Fruit fly (Drosophila melanogaster) whole organism, embryonic: ENCODE results near the gene Hem.
A peak's percentile ranks its signal among the peaks of the same experiment; 100 is the strongest.

Source experiments
- BtbVII ChIP-seq: fragments of 200-800 bp; sonication (Bioruptor generic); optimal IDR thresholded peaks from 3 replicates; lab custom pipeline; 2017; ENCODE audit warnings: missing biosample characterization, mild to moderate bottlenecking, missing genetic modification characterization
- CG10267 ChIP-seq: fragments of 200-800 bp; sonication (Bioruptor generic); optimal IDR thresholded peaks from 2 replicates; lab custom pipeline; 2018; ENCODE audit warnings: missing biosample characterization, mild to moderate bottlenecking, missing genetic modification characterization, moderate library complexity
- CG12236 ChIP-seq: fragments of 200-800 bp; sonication (Bioruptor generic); optimal IDR thresholded peaks from 2 replicates; lab custom pipeline; 2016; ENCODE audit warnings: missing biosample characterization, missing genetic modification characterization
- CG12769 ChIP-seq: fragments of 200-800 bp; sonication (Bioruptor generic); optimal IDR thresholded peaks from 2 replicates; lab custom pipeline; 2019; ENCODE audit warnings: missing biosample characterization, mild to moderate bottlenecking, missing genetic modification characterization, moderate library complexity
- CG13424 ChIP-seq: fragments of 200-800 bp; sonication (Bioruptor generic); optimal IDR thresholded peaks from 2 replicates; lab custom pipeline; 2019; ENCODE audit warnings: missing biosample characterization, mild to moderate bottlenecking, missing genetic modification characterization, moderate library complexity
- CG15011 ChIP-seq: fragments of 200-800 bp; sonication (Bioruptor generic); optimal IDR thresholded peaks from 3 replicates; lab custom pipeline; 2018; ENCODE audit warnings: missing biosample characterization, mild to moderate bottlenecking, missing genetic modification characterization
- CG1832 ChIP-seq: fragments of 200-800 bp; sonication (Bioruptor generic); optimal IDR thresholded peaks from 2 replicates; lab custom pipeline; 2017; ENCODE audit warnings: missing biosample characterization, mild to moderate bottlenecking, missing genetic modification characterization, inconsistent platforms
- CG18476 ChIP-seq: fragments of 200-800 bp; sonication (Bioruptor generic); optimal IDR thresholded peaks from 2 replicates; lab custom pipeline; 2016; ENCODE audit warnings: missing biosample characterization, mild to moderate bottlenecking, missing genetic modification characterization
- CG18619 ChIP-seq: fragments of 200-800 bp; sonication (Bioruptor generic); optimal IDR thresholded peaks from 3 replicates; lab custom pipeline; 2017; ENCODE audit warnings: missing biosample characterization, mild to moderate bottlenecking, missing genetic modification characterization
- CG2202 ChIP-seq: fragments of 200-800 bp; sonication (Bioruptor generic); optimal IDR thresholded peaks from 2 replicates; lab custom pipeline; 2018; ENCODE audit warnings: missing biosample characterization, mild to moderate bottlenecking, missing genetic modification characterization
- CG2875 ChIP-seq: fragments of 200-800 bp; sonication (Bioruptor generic); optimal IDR thresholded peaks from 2 replicates; lab custom pipeline; 2017; ENCODE audit warnings: missing biosample characterization, mild to moderate bottlenecking, missing genetic modification characterization, missing genetic modification reagents
- CG4707 ChIP-seq: fragments of 200-800 bp; sonication (Bioruptor generic); optimal IDR thresholded peaks from 2 replicates; lab custom pipeline; 2018; ENCODE audit warnings: missing biosample characterization, mild to moderate bottlenecking, missing genetic modification characterization, moderate library complexity
- CG6654 ChIP-seq: fragments of 200-800 bp; sonication (Bioruptor generic); optimal IDR thresholded peaks from 2 replicates; lab custom pipeline; 2017; ENCODE audit warnings: missing biosample characterization, mild to moderate bottlenecking, missing genetic modification characterization
- CG7786 ChIP-seq: fragments of 200-800 bp; sonication (Bioruptor generic); optimal IDR thresholded peaks from 2 replicates; lab custom pipeline; 2016; ENCODE audit warnings: missing biosample characterization, missing genetic modification characterization
- CG8089 ChIP-seq: fragments of 200-800 bp; sonication (Bioruptor generic); optimal IDR thresholded peaks from 3 replicates; lab custom pipeline; 2016; ENCODE audit warnings: missing biosample characterization, missing genetic modification characterization
- CG8765 ChIP-seq: fragments of 200-800 bp; sonication (Bioruptor generic); IDR thresholded peaks from 2 replicates; pipeline ENCODE4 v1.3.6; 2022; ENCODE audit warnings: missing biosample characterization, missing genetic modification characterization
- CG9797 ChIP-seq: fragments of 200-800 bp; sonication (Bioruptor generic); optimal IDR thresholded peaks from 3 replicates; lab custom pipeline; 2018; ENCODE audit warnings: missing biosample characterization, mild to moderate bottlenecking, missing genetic modification characterization
- Dll ChIP-seq: fragments of 200-800 bp; sonication (Bioruptor generic); IDR thresholded peaks from 4 replicates; pipeline ENCODE4 v1.3.6; 2022; ENCODE audit warnings: missing biosample characterization, missing genetic modification characterization; ENCODE audit not compliant: partially characterized antibody
- H2.0 ChIP-seq: fragments of 200-800 bp; sonication (Bioruptor generic); IDR thresholded peaks from 2 replicates; pipeline ENCODE4 v1.3.6; 2022; ENCODE audit warnings: missing biosample characterization, missing genetic modification characterization
- Hr51 ChIP-seq, 2 experiments: fragments of 200-800 bp; sonication (Bioruptor generic); optimal IDR thresholded peaks; 2 replicates in 1 of 2; 3 replicates in 1 of 2; lab custom pipeline; 2016 to 2018; ENCODE audit warnings: missing biosample characterization in 2 of 2, missing genetic modification characterization in 2 of 2, mild to moderate bottlenecking in 1 of 2, moderate library complexity in 1 of 2
- Kr ChIP-seq: fragments of 200-800 bp; sonication (Bioruptor generic); optimal IDR thresholded peaks from 2 replicates; lab custom pipeline; 2017; ENCODE audit warnings: missing biosample characterization, mild to moderate bottlenecking, missing genetic modification characterization
- Med ChIP-seq: fragments of 200-800 bp; sonication (Bioruptor generic); peaks from one replicate; lab custom pipeline; 2016; ENCODE audit warnings: missing biosample characterization, missing genetic modification characterization, mild to moderate bottlenecking, inconsistent platforms, moderate library complexity
- Meics ChIP-seq: fragments of 200-800 bp; sonication (Bioruptor generic); optimal IDR thresholded peaks from 2 replicates; lab custom pipeline; 2017; ENCODE audit warnings: missing biosample characterization, mild to moderate bottlenecking, missing genetic modification characterization
- Neu2 ChIP-seq: fragments of 200-800 bp; sonication (Bioruptor generic); optimal IDR thresholded peaks from 3 replicates; lab custom pipeline; 2016; ENCODE audit warnings: missing biosample characterization, missing genetic modification characterization, borderline replicate concordance
- Spps ChIP-seq: fragments of 200-800 bp; sonication (Bioruptor generic); optimal IDR thresholded peaks from 2 replicates; lab custom pipeline; 2018; ENCODE audit warnings: missing biosample characterization, mild to moderate bottlenecking, missing genetic modification characterization
- Taf1 ChIP-seq: fragments of 200-800 bp; sonication (Bioruptor generic); IDR thresholded peaks from 2 replicates; pipeline ENCODE4 v1.3.6; 2022; ENCODE audit warnings: missing biosample characterization, missing genetic modification characterization
- amos ChIP-seq: fragments of 200-800 bp; sonication (Bioruptor generic); IDR thresholded peaks from 2 replicates; pipeline ENCODE4 v1.3.6; 2022; ENCODE audit warnings: missing biosample characterization, missing genetic modification characterization; ENCODE audit not compliant: partially characterized antibody
- chif ChIP-seq, 2 experiments: fragments of 200-800 bp; sonication (Bioruptor generic); optimal IDR thresholded peaks; 3 replicates each; lab custom pipeline; 2016; ENCODE audit warnings: missing biosample characterization in 2 of 2, missing genetic modification characterization in 2 of 2
- hkb ChIP-seq, 2 experiments: fragments of 200-800 bp in 1 of 2; fragments of >200 bp in 1 of 2; sonication (Bioruptor generic) in 1 of 2; IDR thresholded peaks in 1 of 2; optimal IDR thresholded peaks in 1 of 2; 2 replicates each; pipeline versions ENCODE4 v1.3.6 to Lab custom; 2017 to 2022; ENCODE audit warnings: missing biosample characterization in 1 of 2, missing genetic modification characterization in 1 of 2
- kah ChIP-seq: fragments of 200-800 bp; sonication (Bioruptor generic); optimal IDR thresholded peaks from 2 replicates; lab custom pipeline; 2018; ENCODE audit warnings: missing biosample characterization, mild to moderate bottlenecking, missing genetic modification characterization
- lab ChIP-seq: fragments of 200-800 bp; sonication (Bioruptor generic); optimal IDR thresholded peaks from 3 replicates; lab custom pipeline; 2017; ENCODE audit warnings: missing biosample characterization, missing genetic modification characterization, mild to moderate bottlenecking, moderate library complexity, missing genetic modification reagents
- lilli ChIP-seq: fragments of 200-800 bp; sonication (Bioruptor generic); optimal IDR thresholded peaks from 3 replicates; lab custom pipeline; 2016; ENCODE audit warnings: missing biosample characterization, missing genetic modification characterization
- peb ChIP-seq: fragments of 200-800 bp; sonication (Bioruptor generic); IDR thresholded peaks from 2 replicates; pipeline ENCODE4 v1.3.6; 2022; ENCODE audit warnings: missing biosample characterization, missing genetic modification characterization
- phol ChIP-seq: fragments of 200-800 bp; sonication (Bioruptor generic); optimal IDR thresholded peaks from 3 replicates; lab custom pipeline; 2018; ENCODE audit warnings: missing biosample characterization, mild to moderate bottlenecking, missing genetic modification characterization, moderate library complexity
- pnt ChIP-seq: fragments of 200-800 bp; sonication (Bioruptor generic); optimal IDR thresholded peaks from 3 replicates; lab custom pipeline; 2016; ENCODE audit warnings: missing biosample characterization, missing genetic modification characterization
- prd ChIP-seq, 3 experiments: fragments of >200 bp in 2 of 3; fragments of 200-800 bp in 1 of 3; sonication (Bioruptor generic) in 1 of 3; optimal IDR thresholded peaks in 2 of 3; IDR thresholded peaks in 1 of 3; 2 replicates in 2 of 3; 3 replicates in 1 of 3; pipeline versions ENCODE4 v1.3.6 to Lab custom; 2017 to 2022; ENCODE audit warnings: missing biosample characterization in 1 of 3, missing genetic modification characterization in 1 of 3
- sc ChIP-seq, 3 experiments: fragments of >200 bp in 2 of 3; fragments of 200-800 bp in 1 of 3; sonication (Bioruptor generic) in 1 of 3; optimal IDR thresholded peaks; 2 replicates in 2 of 3; 3 replicates in 1 of 3; lab custom pipeline; 2017; ENCODE audit warnings: mild to moderate bottlenecking in 1 of 3, missing biosample characterization in 1 of 3, missing genetic modification characterization in 1 of 3, missing genetic modification reagents in 1 of 3
- sens-2 ChIP-seq: fragments of 200-800 bp; sonication (Bioruptor generic); IDR thresholded peaks from 2 replicates; pipeline ENCODE4 v1.3.6; 2022; ENCODE audit warnings: missing biosample characterization, missing genetic modification characterization
- seq ChIP-seq: fragments of 200-800 bp; sonication (Bioruptor generic); IDR thresholded peaks from 2 replicates; pipeline ENCODE4 v1.3.6; 2022; ENCODE audit warnings: missing biosample characterization, missing genetic modification characterization
- sima ChIP-seq: fragments of 200-800 bp; sonication (Bioruptor generic); optimal IDR thresholded peaks from 2 replicates; lab custom pipeline; 2016; ENCODE audit warnings: missing biosample characterization, missing genetic modification characterization
- slou ChIP-seq: fragments of 200-800 bp; sonication (Bioruptor generic); optimal IDR thresholded peaks from 3 replicates; lab custom pipeline; 2016; ENCODE audit warnings: missing biosample characterization, missing genetic modification characterization
- slp2 ChIP-seq: fragments of 200-800 bp; sonication (Bioruptor generic); optimal IDR thresholded peaks from 2 replicates; lab custom pipeline; 2016; ENCODE audit warnings: missing biosample characterization, missing genetic modification characterization
- tap ChIP-seq: fragments of 200-800 bp; optimal IDR thresholded peaks from 3 replicates; lab custom pipeline; 2019; ENCODE audit warnings: missing biosample characterization, mild to moderate bottlenecking, missing genetic modification characterization, moderate library complexity
- tna ChIP-seq: fragments of 200-800 bp; sonication (Bioruptor generic); IDR thresholded peaks from 2 replicates; pipeline ENCODE4 v1.3.6; 2022; ENCODE audit warnings: missing biosample characterization, missing genetic modification characterization; ENCODE audit not compliant: partially characterized antibody
- trh ChIP-seq: fragments of 200-800 bp; sonication (Bioruptor generic); optimal IDR thresholded peaks from 2 replicates; lab custom pipeline; 2016; ENCODE audit warnings: missing biosample characterization, missing genetic modification characterization
- tx ChIP-seq: fragments of 200-800 bp; sonication (Bioruptor generic); optimal IDR thresholded peaks from 2 replicates; lab custom pipeline; 2016; ENCODE audit warnings: missing biosample characterization, missing genetic modification characterization
- unc-4 ChIP-seq: fragments of 200-800 bp; sonication (Bioruptor generic); IDR thresholded peaks from 2 replicates; pipeline ENCODE4 v1.3.6; 2022; ENCODE audit warnings: missing biosample characterization, missing genetic modification characterization; ENCODE audit not compliant: partially characterized antibody
- vvl ChIP-seq: fragments of 200-800 bp; sonication (Bioruptor generic); IDR thresholded peaks from 2 replicates; pipeline ENCODE4 v1.3.6; 2022; ENCODE audit warnings: missing biosample characterization, missing genetic modification characterization

Hem gene

dm6 chr3L:22276614-22277013 is 11.4 kb downstream of the Hem start (continued):
- TF ChIP-seq CG6654 (GFP tag; lab: Kevin White, UChicago): no peak
- peak; percentile 30 for TF ChIP-seq vvl (GFP tag; lab: Robert Waterston, UW)
- 0 out of 2 replicates have a peak, but pooled peaks have one; percentile 30 for TF ChIP-seq Taf1 (GFP tag; lab: Robert Waterston, UW)
- TF ChIP-seq CG4707: no peak
- TF ChIP-seq slp2 (GFP tag; lab: Kevin White, UChicago): no peak
- TF ChIP-seq sc (optimal IDR thresholded peaks at IDR 0.05; lab: Kevin White, UChicago): no peak
- no peak for TF ChIP-seq sc (GFP tag; optimal IDR thresholded peaks at IDR 0.05; lab: Kevin White, UChicago)
- TF ChIP-seq prd (optimal IDR thresholded peaks at IDR 0.05; lab: Kevin White, UChicago): no peak
- TF ChIP-seq prd (GFP tag; IDR thresholded peaks at IDR 0.05; lab: Robert Waterston, UW): peak; percentile 46; the same call in 2 of the 3 replicates
- TF ChIP-seq CG12769: peak; percentile 52
- no peak for TF ChIP-seq chif (GFP tag; optimal IDR thresholded peaks at IDR 0.05; lab: Kevin White, UChicago)
- no peak for TF ChIP-seq CG8089 (GFP tag; lab: Kevin White, UChicago)
- peak in 1 of 2 experiments; percentile 64 for TF ChIP-seq Hr51 (GFP tag; optimal IDR thresholded peaks at IDR 0.05; lab: Kevin White, UChicago)
- TF ChIP-seq seq (GFP tag; lab: Robert Waterston, UW): peak; percentile 17; the same call in 1 of the 2 replicates
- no peak for TF ChIP-seq BtbVII (GFP tag; lab: Kevin White, UChicago)
- no peak for TF ChIP-seq CG2875
- peak; percentile 32 for TF ChIP-seq Meics (GFP tag; lab: Kevin White, UChicago)
- TF ChIP-seq CG10267 (tag; lab: Kevin White, UChicago): no peak
- no peak for TF ChIP-seq CG1832 (GFP tag; lab: Kevin White, UChicago)
- TF ChIP-seq Neu2 (GFP tag; lab: Kevin White, UChicago): no peak
- peak; percentile 81 for TF ChIP-seq Med (GFP tag; lab: Kevin White, UChicago)
- no peak for TF ChIP-seq hkb (optimal IDR thresholded peaks at IDR 0.05; lab: Kevin White, UChicago)
- TF ChIP-seq hkb (GFP tag; IDR thresholded peaks at IDR 0.05; lab: Robert Waterston, UW): peak; percentile 40; the same call in 1 of the 2 replicates
- TF ChIP-seq phol (tag; lab: Kevin White, UChicago): peak; percentile 18
- TF ChIP-seq CG12236 (GFP tag; lab: Kevin White, UChicago): no peak
- no peak for TF ChIP-seq tx (GFP tag; lab: Kevin White, UChicago)
- TF ChIP-seq peb (GFP tag; lab: Robert Waterston, UW): no peak
- TF ChIP-seq Dll: no peak
- no peak for TF ChIP-seq Kr
- TF ChIP-seq kah: no peak
- TF ChIP-seq sens-2 (GFP tag; lab: Robert Waterston, UW): no peak
- no peak for TF ChIP-seq CG7786 (GFP tag; lab: Kevin White, UChicago)
- TF ChIP-seq sima (GFP tag; lab: Kevin White, UChicago): no peak
- no peak for TF ChIP-seq trh (GFP tag; lab: Kevin White, UChicago)
- TF ChIP-seq CG15011 (GFP tag; lab: Kevin White, UChicago): no peak
- no peak for TF ChIP-seq CG2202 (tag; lab: Kevin White, UChicago)
- no peak for TF ChIP-seq CG18619 (GFP tag; lab: Kevin White, UChicago)
- no peak for TF ChIP-seq pnt (GFP tag; lab: Kevin White, UChicago)
- peak; percentile 58 for TF ChIP-seq CG13424 (tag; lab: Kevin White, UChicago)
- no peak for TF ChIP-seq tna (GFP tag; lab: Robert Waterston, UW)
- no peak for TF ChIP-seq amos
- TF ChIP-seq lilli (GFP tag; lab: Kevin White, UChicago): no peak
- no peak for TF ChIP-seq lab
- no peak for TF ChIP-seq Spps (tag; lab: Kevin White, UChicago)
- TF ChIP-seq tap (tag; lab: Kevin White, UChicago): no peak
- no peak for TF ChIP-seq CG18476 (GFP tag; lab: Kevin White, UChicago)
- no peak for TF ChIP-seq slou (GFP tag; lab: Kevin White, UChicago)
- TF ChIP-seq unc-4 (GFP tag; lab: Robert Waterston, UW): no peak
- TF ChIP-seq H2.0 (GFP tag; lab: Robert Waterston, UW): peak; percentile 46; the same call in 1 of the 2 replicates
- TF ChIP-seq CG8765 (GFP tag; lab: Robert Waterston, UW): no peak
- no peak for TF ChIP-seq CG9797 (GFP tag; lab: Kevin White, UChicago)
